Worm (Caenorhabditis elegans) whole organism, L1 larva: ENCODE data around the gene sdz-10.

Source experiments
- C04F5.9 ChIP-seq: sonication (generic microtip); optimal IDR thresholded peaks from 2 replicates; lab custom pipeline; 2016; ENCODE audit warnings: missing genetic modification characterization, missing compliant biosample characterization
- Y116A8C.19 ChIP-seq: sonication (generic microtip); optimal IDR thresholded peaks from 2 replicates; lab custom pipeline; 2016; ENCODE audit warnings: missing compliant biosample characterization, missing genetic modification characterization, borderline replicate concordance
- ceh-63 ChIP-seq: fragments of 200-800 bp; sonication (Bioruptor generic); optimal IDR thresholded peaks from 2 replicates; lab custom pipeline; 2018; ENCODE audit warnings: mild to moderate bottlenecking, missing genetic modification characterization, missing compliant biosample characterization
- ceh-8 ChIP-seq: fragments of 200-800 bp; sonication (Bioruptor generic); optimal IDR thresholded peaks from 2 replicates; lab custom pipeline; 2018; ENCODE audit warnings: mild to moderate bottlenecking, missing genetic modification characterization, moderate library complexity, missing compliant biosample characterization
- ceh-82 ChIP-seq, 3 experiments: fragments of 150-350 bp in 1 of 3; sonication (generic microtip) in 2 of 3; optimal IDR thresholded peaks; 2 replicates each; lab custom pipeline; 2014 to 2017; ENCODE audit warnings: missing biosample characterization in 3 of 3, missing genetic modification characterization in 3 of 3
- ceh-90 ChIP-seq: sonication (generic microtip); optimal IDR thresholded peaks from 2 replicates; lab custom pipeline; 2016; ENCODE audit warnings: missing genetic modification characterization, missing compliant biosample characterization
- ces-1 ChIP-seq: fragments of 150-350 bp; optimal IDR thresholded peaks from 2 replicates; lab custom pipeline; 2014; ENCODE audit warnings: missing biosample characterization, missing genetic modification reagents, missing genetic modification characterization
- dpl-1 ChIP-seq, 3 experiments: fragments of 150-350 bp in 2 of 3; sonication (generic microtip) in 1 of 3; optimal IDR thresholded peaks; 2 replicates each; lab custom pipeline; 2014 to 2017; ENCODE audit warnings: missing biosample characterization in 3 of 3, missing genetic modification characterization in 3 of 3, missing genetic modification reagents in 3 of 3
- dsc-1 ChIP-seq: sonication (generic microtip); optimal IDR thresholded peaks from 2 replicates; lab custom pipeline; 2016; ENCODE audit warnings: mild to moderate bottlenecking, missing genetic modification characterization, missing compliant biosample characterization
- efl-1 ChIP-seq, 4 experiments: fragments of 150-350 bp; optimal IDR thresholded peaks in 3 of 4; peaks in 1 of 4; 1 replicate in 1 of 4; 2 replicates in 3 of 4; lab custom pipeline; 2014; ENCODE audit warnings: missing biosample characterization in 2 of 4, missing genetic modification characterization in 2 of 4, missing genetic modification reagents in 2 of 4
- efl-3 ChIP-seq: fragments of 200-800 bp; sonication (Bioruptor generic); optimal IDR thresholded peaks from 2 replicates; lab custom pipeline; 2018; ENCODE audit warnings: mild to moderate bottlenecking, missing genetic modification characterization, missing compliant biosample characterization
- egl-13 ChIP-seq: sonication (generic microtip); optimal IDR thresholded peaks from 2 replicates; lab custom pipeline; 2016; ENCODE audit warnings: missing genotype, missing genetic modification reagents, missing genetic modification characterization, missing compliant biosample characterization
- elt-3 ChIP-seq, 6 experiments: fragments of 150-350 bp in 1 of 6; sonication (generic microtip); optimal IDR thresholded peaks; 2 replicates each; lab custom pipeline; 2017 to 2018; ENCODE audit warnings: missing biosample characterization in 6 of 6, missing genetic modification characterization in 6 of 6, inconsistent platforms in 1 of 6
- fkh-4 ChIP-seq: sonication (generic microtip); optimal IDR thresholded peaks from 2 replicates; lab custom pipeline; 2016; ENCODE audit warnings: missing compliant biosample characterization, missing genetic modification characterization, borderline replicate concordance
- hlh-17 ChIP-seq: fragments of 200-800 bp; sonication (Bioruptor generic); optimal IDR thresholded peaks from 2 replicates; lab custom pipeline; 2018; ENCODE audit warnings: missing genetic modification characterization, mild to moderate bottlenecking, missing compliant biosample characterization, moderate library complexity, borderline replicate concordance
- isw-1 ChIP-seq: fragments of 200-800 bp; sonication (Bioruptor generic); IDR thresholded peaks from 2 replicates; pipeline ENCODE4 v1.3.6; 2022; ENCODE audit warnings: missing genetic modification characterization, missing compliant biosample characterization
- lin-14 ChIP-seq: fragments of 200-800 bp; sonication (Bioruptor generic); optimal IDR thresholded peaks from 2 replicates; lab custom pipeline; 2018; ENCODE audit warnings: mild to moderate bottlenecking, missing genetic modification characterization, moderate library complexity, missing compliant biosample characterization
- lin-15B ChIP-seq: fragments of 150-350 bp; sonication (generic microtip); optimal IDR thresholded peaks from 3 replicates; lab custom pipeline; 2014; ENCODE audit warnings: missing biosample characterization, missing genetic modification characterization
- mab-9 ChIP-seq: fragments of 200-800 bp; sonication (Bioruptor generic); IDR thresholded peaks from 2 replicates; pipeline ENCODE4 v1.3.6; 2022; ENCODE audit warnings: missing genetic modification reagents, missing genetic modification characterization, missing compliant biosample characterization
- mdl-1 ChIP-seq, 2 experiments: fragments of 150-350 bp; optimal IDR thresholded peaks; 2 replicates each; lab custom pipeline; 2014 to 2017; ENCODE audit warnings: missing biosample characterization in 2 of 2, missing genetic modification characterization in 2 of 2, inconsistent platforms in 1 of 2
- mep-1 ChIP-seq: fragments of 150-350 bp; optimal IDR thresholded peaks from 2 replicates; lab custom pipeline; 2014; ENCODE audit warnings: missing biosample characterization, missing genetic modification characterization
- nhr-12 ChIP-seq: sonication (generic microtip); optimal IDR thresholded peaks from 2 replicates; lab custom pipeline; 2017; ENCODE audit warnings: missing biosample characterization, missing genetic modification characterization
- nhr-19 ChIP-seq: fragments of 200-800 bp; sonication (Bioruptor generic); conservative IDR thresholded peaks from 2 replicates; pipeline ENCODE4 v1.3.6; 2022; ENCODE audit warnings: missing genetic modification characterization, missing compliant biosample characterization
- nhr-20 ChIP-seq: sonication (generic microtip); optimal IDR thresholded peaks from 2 replicates; lab custom pipeline; 2016; ENCODE audit warnings: mild to moderate bottlenecking, missing genetic modification characterization, missing compliant biosample characterization
- nhr-47 ChIP-seq: sonication (generic microtip); optimal IDR thresholded peaks from 2 replicates; lab custom pipeline; 2016; ENCODE audit warnings: mild to moderate bottlenecking, missing genetic modification characterization, moderate library complexity, missing compliant biosample characterization
- nhr-71 ChIP-seq: sonication (generic microtip); optimal IDR thresholded peaks from 2 replicates; lab custom pipeline; 2016; ENCODE audit warnings: mild to moderate bottlenecking, missing genetic modification characterization, moderate library complexity, missing compliant biosample characterization
- nhr-90 ChIP-seq: sonication (generic microtip); optimal IDR thresholded peaks from 2 replicates; lab custom pipeline; 2016; ENCODE audit warnings: mild to moderate bottlenecking, missing genetic modification characterization, missing compliant biosample characterization; ENCODE audit not compliant: poor library complexity
- pax-3 ChIP-seq: fragments of 200-800 bp; sonication (Bioruptor generic); optimal IDR thresholded peaks from 2 replicates; lab custom pipeline; 2018; ENCODE audit warnings: mild to moderate bottlenecking, missing genetic modification characterization, moderate library complexity, missing compliant biosample characterization
- pqm-1 ChIP-seq: sonication (generic microtip); optimal IDR thresholded peaks from 3 replicates; lab custom pipeline; 2017; ENCODE audit warnings: missing biosample characterization, missing genetic modification characterization
- rnt-1 ChIP-seq: sonication (generic microtip); optimal IDR thresholded peaks from 2 replicates; lab custom pipeline; 2016; ENCODE audit warnings: mild to moderate bottlenecking, missing genetic modification characterization, moderate library complexity, missing compliant biosample characterization
- skn-1 ChIP-seq: fragments of 150-350 bp; optimal IDR thresholded peaks from 2 replicates; lab custom pipeline; 2014; ENCODE audit warnings: missing biosample characterization, missing genetic modification characterization
- snu-23 ChIP-seq: sonication (generic microtip); optimal IDR thresholded peaks from 2 replicates; lab custom pipeline; 2016; ENCODE audit warnings: missing genetic modification characterization, missing compliant biosample characterization
- swsn-7 ChIP-seq: sonication (generic microtip); optimal IDR thresholded peaks from 2 replicates; lab custom pipeline; 2016; ENCODE audit warnings: missing genetic modification characterization, missing compliant biosample characterization
- vab-15 ChIP-seq: sonication (generic microtip); optimal IDR thresholded peaks from 2 replicates; lab custom pipeline; 2017; ENCODE audit warnings: missing genotype, mild to moderate bottlenecking, missing genetic modification characterization, missing compliant biosample characterization
- zag-1 ChIP-seq: fragments of 150-350 bp; optimal IDR thresholded peaks from 2 replicates; lab custom pipeline; 2014; ENCODE audit warnings: missing biosample characterization, missing genetic modification characterization

sdz-10 gene

DNA sequence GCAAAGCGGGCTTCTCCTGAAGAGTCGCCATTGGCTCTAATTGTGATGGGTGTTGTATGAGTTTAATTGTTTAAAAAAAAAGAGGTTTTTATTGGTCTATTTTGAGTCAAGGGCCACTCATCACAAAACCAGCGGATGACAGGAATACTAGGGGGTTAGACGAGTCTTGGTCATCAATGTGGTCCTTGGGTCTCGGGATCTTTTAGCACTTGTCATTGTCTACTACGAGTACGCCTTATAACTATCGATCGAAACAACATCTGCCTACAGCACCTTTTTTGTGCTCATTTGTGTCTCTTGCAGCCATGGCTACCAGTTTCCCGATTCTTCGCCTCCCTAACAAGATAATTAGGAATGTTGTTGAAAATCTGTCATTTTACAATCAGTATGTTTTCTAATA is 7.4 kb downstream of the sdz-10 start, which contains the start of gene fbxb-108:
TSS of gene fbxb-108 (plus strand) at position 301 of the 400 bp plus-strand sequence.
- TF ChIP-seq ceh-82 (tag; optimal IDR thresholded peaks at IDR 0.05; lab: Kevin White, UChicago) (no peak), lin-14 (no peak), mab-9 (GFP tag; lab: Robert Waterston, UW) (no peak), skn-1 (tag; lab: Kevin White, UChicago) (no peak), efl-3 (GFP tag; lab: Kevin White, UChicago) (no peak), nhr-20 (tag; lab: Kevin White, UChicago) (no peak), nhr-19 (no peak)

ce11 chrII:2762108-2762507 is 10.0 kb downstream of the sdz-10 start, which contains the start of gene fbxb-106:
Gene fbxb-106 (plus strand): TSS chrII:2762408.
- no peak for TF ChIP-seq pqm-1 (tag; lab: Kevin White, UChicago)
- no peak for TF ChIP-seq Y116A8C.19 (tag; lab: Kevin White, UChicago)
- no peak for TF ChIP-seq mab-9 (GFP tag; lab: Robert Waterston, UW)
- no peak for TF ChIP-seq nhr-90 (tag; lab: Kevin White, UChicago)
- TF ChIP-seq rnt-1 (tag; lab: Kevin White, UChicago) = no peak
- no peak for TF ChIP-seq ces-1
- no peak for TF ChIP-seq mdl-1 (tag; optimal IDR thresholded peaks at IDR 0.05; lab: Kevin White, UChicago)
- no peak for TF ChIP-seq swsn-7
- TF ChIP-seq ceh-8 (GFP tag; lab: Kevin White, UChicago) = no peak
- no peak for TF ChIP-seq C04F5.9 (tag; lab: Kevin White, UChicago)
- TF ChIP-seq nhr-12 = no peak
- no peak for TF ChIP-seq nhr-47 (tag; lab: Kevin White, UChicago)
- no peak for TF ChIP-seq nhr-19
- no peak for TF ChIP-seq lin-15B (tag; lab: Kevin White, UChicago)
- TF ChIP-seq isw-1 = no peak
- TF ChIP-seq dpl-1 (GFP tag; optimal IDR thresholded peaks at IDR 0.05; lab: Kevin White, UChicago) = no peak
- TF ChIP-seq snu-23 (GFP tag; lab: Kevin White, UChicago) = no peak
- TF ChIP-seq elt-3 (tag; optimal IDR thresholded peaks at IDR 0.05; lab: Kevin White, UChicago) = no peak

DNA sequence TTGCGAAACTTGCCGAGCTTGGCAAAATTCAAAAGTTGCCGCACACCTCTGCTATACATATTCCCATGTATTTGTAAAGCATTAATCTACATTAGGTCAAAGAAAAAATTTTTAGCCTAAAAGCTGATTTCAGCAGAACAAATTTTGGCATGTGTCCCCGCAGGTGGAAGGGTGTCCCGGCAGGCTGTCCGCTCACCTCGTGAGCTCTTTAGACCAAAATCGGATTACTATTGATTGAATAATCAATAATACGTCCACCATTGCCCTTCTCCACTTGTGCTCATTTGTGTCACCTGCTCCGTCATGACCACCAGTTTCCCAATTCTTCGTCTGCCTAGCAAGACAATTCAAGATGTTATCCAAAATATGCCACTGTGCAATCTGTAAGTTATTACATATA is 13.6 kb downstream of the sdz-10 start, which contains the start of gene fbxb-107:
TSS of gene fbxb-107 (plus strand) at position 297 of the 400 bp plus-strand sequence.
- TF ChIP-seq dsc-1 (tag; lab: Kevin White, UChicago) (no peak), fkh-4 (tag; lab: Kevin White, UChicago) (no peak), pax-3 (tag; lab: Kevin White, UChicago) (no peak), nhr-71 (tag; lab: Kevin White, UChicago) (no peak), ceh-90 (tag; lab: Kevin White, UChicago) (no peak), mep-1 (tag; lab: Kevin White, UChicago) (no peak), egl-13 (tag; lab: Kevin White, UChicago) (no peak), ces-1 (no peak), vab-15 (tag; lab: Kevin White, UChicago) (no peak), ceh-63 (GFP tag; lab: Kevin White, UChicago) (no peak), hlh-17 (GFP tag; lab: Kevin White, UChicago) (no peak)

- no peak for TF ChIP-seq efl-1 (optimal IDR thresholded peaks at IDR 0.05; lab: Kevin White, UChicago)
- TF ChIP-seq efl-1 (GFP tag; optimal IDR thresholded peaks at IDR 0.05 in 1 of 2; lab: Kevin White, UChicago) = peak in 1 of 2 experiments; percentile 22
- TF ChIP-seq zag-1 = no peak
Measured at ce11 chrII:2757954-2758353, 14.1 kb downstream of the sdz-10 start, which contains the start of gene F29A7.8. Gene F29A7.8 (minus strand): TSS chrII:2758054.
